Fruit fly (Drosophila melanogaster): ENCODE data around the gene CG32095.

- no peak for TF ChIP-seq Smox (GFP tag; optimal IDR thresholded peaks at IDR 0.05)
- TF ChIP-seq spab (GFP tag; optimal IDR thresholded peaks at IDR 0.05), result no peak
Observed at dm6 chr3L:11815220-11815797, 10.2 kb downstream of the CG32095 start, which contains the start of gene CG14130.
